Fruit fly (Drosophila melanogaster) whole organism: ENCODE results near the gene CG31549.

Source experiments
- Dll ChIP-seq: fragments of >200 bp; optimal IDR thresholded peaks from 2 replicates; lab custom pipeline; 2017
- EcR ChIP-seq, 2 experiments: fragments of >200 bp; optimal IDR thresholded peaks; 2 replicates each; lab custom pipeline; 2017; ENCODE audit warnings: missing biosample characterization in 2 of 2, missing genetic modification characterization in 2 of 2, missing genetic modification reagents in 2 of 2
- pan ChIP-seq: fragments of >200 bp; optimal IDR thresholded peaks from 2 replicates; lab custom pipeline; 2017

DNA sequence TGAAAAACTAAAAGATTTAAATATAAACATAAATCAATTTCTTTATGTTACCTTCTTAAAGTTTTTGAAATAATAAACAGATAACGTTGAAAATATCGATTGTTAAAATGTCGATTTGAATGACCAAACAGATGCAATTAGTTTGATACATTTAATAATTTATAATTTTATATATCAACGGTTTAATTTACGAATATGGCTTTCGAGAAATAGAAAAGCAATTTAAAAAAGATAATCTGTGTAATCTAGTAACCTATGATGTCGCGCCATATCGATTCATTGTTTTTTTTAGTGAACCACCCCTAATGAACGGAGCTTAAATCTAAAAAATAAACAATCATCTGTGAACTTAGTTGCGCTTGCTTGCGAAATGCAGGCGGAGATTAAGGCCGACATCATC is 43.4 kb upstream of the CG31549 start, which contains the start of gene PolZ2:
- TF ChIP-seq EcR (GFP tag; optimal IDR thresholded peaks at IDR 0.05; lab: Kevin White, UChicago) (no peak), Dll (lab: Kevin White, UChicago) (no peak), pan (lab: Kevin White, UChicago) (no peak)
